Worm (Caenorhabditis elegans) whole organism, mixed stage, embryonic: ENCODE data around the gene shw-3.

Experiments used
- M03D4.4 ChIP-seq: sonication (generic microtip); optimal IDR thresholded peaks from 2 replicates; lab custom pipeline; 2017; ENCODE audit warnings: mild to moderate bottlenecking, missing genetic modification characterization, missing compliant biosample characterization
- bed-3 ChIP-seq: fragments of 200-800 bp; sonication (Bioruptor generic); optimal IDR thresholded peaks from 3 replicates; lab custom pipeline; 2018; ENCODE audit warnings: mild to moderate bottlenecking, missing genetic modification characterization, moderate library complexity, missing compliant biosample characterization
- blmp-1 ChIP-seq: fragments of 150-350 bp; optimal IDR thresholded peaks from 2 replicates; lab custom pipeline; 2014; ENCODE audit warnings: missing biosample characterization, missing genetic modification characterization
- ceh-39 ChIP-seq: fragments of 150-350 bp; optimal IDR thresholded peaks from 2 replicates; lab custom pipeline; 2014; ENCODE audit warnings: missing biosample characterization, missing genetic modification characterization
- ceh-43 ChIP-seq: fragments of 200-800 bp; sonication (Bioruptor generic); optimal IDR thresholded peaks from 2 replicates; lab custom pipeline; 2018; ENCODE audit warnings: mild to moderate bottlenecking, missing genetic modification characterization, moderate library complexity, missing compliant biosample characterization
- ceh-83 ChIP-seq: fragments of 200-800 bp; sonication (Bioruptor generic); optimal IDR thresholded peaks from 2 replicates; lab custom pipeline; 2018; ENCODE audit warnings: mild to moderate bottlenecking, missing genetic modification characterization, missing compliant biosample characterization
- ces-1 ChIP-seq: fragments of 150-350 bp; optimal IDR thresholded peaks from 2 replicates; lab custom pipeline; 2014; ENCODE audit warnings: missing biosample characterization, missing genetic modification reagents, missing genetic modification characterization
- cnd-1 ChIP-seq: fragments of 200-800 bp; sonication (Bioruptor generic); optimal IDR thresholded peaks from 2 replicates; lab custom pipeline; 2018; ENCODE audit warnings: mild to moderate bottlenecking, missing genetic modification characterization, missing compliant biosample characterization
- drap-1 ChIP-seq: fragments of 200-800 bp; sonication (Bioruptor generic); optimal IDR thresholded peaks from 3 replicates; lab custom pipeline; 2018; ENCODE audit warnings: mild to moderate bottlenecking, missing genetic modification characterization, missing compliant biosample characterization
- elt-1 ChIP-seq: sonication (generic microtip); optimal IDR thresholded peaks from 2 replicates; lab custom pipeline; 2017; ENCODE audit warnings: missing genetic modification characterization, mild to moderate bottlenecking, missing compliant biosample characterization, antibody characterized with exemption, moderate library complexity, borderline replicate concordance; ENCODE audit not compliant: insufficient read depth
- elt-3 ChIP-seq: fragments of 150-350 bp; optimal IDR thresholded peaks from 2 replicates; lab custom pipeline; 2014; ENCODE audit warnings: missing biosample characterization, missing genetic modification characterization
- flh-1 ChIP-seq: fragments of 200-800 bp; sonication (Bioruptor generic); optimal IDR thresholded peaks from 2 replicates; lab custom pipeline; 2018; ENCODE audit warnings: mild to moderate bottlenecking, missing genetic modification characterization, moderate library complexity, missing compliant biosample characterization
- hlh-1 ChIP-seq: fragments of 150-350 bp; optimal IDR thresholded peaks from 2 replicates; lab custom pipeline; 2014; ENCODE audit warnings: missing biosample characterization, missing genetic modification reagents, missing genetic modification characterization
- lin-13 ChIP-seq: fragments of 150-350 bp; optimal IDR thresholded peaks from 2 replicates; lab custom pipeline; 2014; ENCODE audit warnings: missing biosample characterization, missing genetic modification characterization
- lin-32 ChIP-seq: fragments of 200-800 bp; sonication (Bioruptor generic); optimal IDR thresholded peaks from 2 replicates; lab custom pipeline; 2018; ENCODE audit warnings: mild to moderate bottlenecking, missing genetic modification characterization, missing compliant biosample characterization
- lsy-2 ChIP-seq: fragments of 150-350 bp; optimal IDR thresholded peaks from 2 replicates; lab custom pipeline; 2014; ENCODE audit warnings: missing biosample characterization, missing genetic modification characterization
- mls-2 ChIP-seq: sonication (generic microtip); optimal IDR thresholded peaks from 2 replicates; lab custom pipeline; 2016; ENCODE audit warnings: mild to moderate bottlenecking, missing genetic modification characterization, moderate library complexity, missing compliant biosample characterization
- nhr-28 ChIP-seq: fragments of 150-350 bp; optimal IDR thresholded peaks from 2 replicates; lab custom pipeline; 2014; ENCODE audit warnings: missing biosample characterization, missing genetic modification characterization
- nhr-76 ChIP-seq: sonication (generic microtip); optimal IDR thresholded peaks from 2 replicates; lab custom pipeline; 2017; ENCODE audit warnings: missing biosample characterization, missing genetic modification characterization
- pha-4 ChIP-seq: fragments of 150-350 bp; optimal IDR thresholded peaks from 2 replicates; lab custom pipeline; 2018; ENCODE audit warnings: missing biosample characterization, missing genetic modification reagents, missing genetic modification characterization
- sem-2 ChIP-seq: fragments of 200-800 bp; sonication (Bioruptor generic); optimal IDR thresholded peaks from 2 replicates; lab custom pipeline; 2018; ENCODE audit warnings: mild to moderate bottlenecking, missing genetic modification characterization, missing compliant biosample characterization
- snpc-4 ChIP-seq: fragments of 150-350 bp; optimal IDR thresholded peaks from 2 replicates; lab custom pipeline; 2014; ENCODE audit warnings: missing biosample characterization, missing genetic modification characterization
- sptf-1 ChIP-seq: sonication (generic microtip); optimal IDR thresholded peaks from 2 replicates; lab custom pipeline; 2017; ENCODE audit warnings: mild to moderate bottlenecking, missing genetic modification characterization, moderate library complexity, missing compliant biosample characterization
- tbx-8 ChIP-seq: fragments of 200-800 bp; sonication (Bioruptor generic); optimal IDR thresholded peaks from 2 replicates; lab custom pipeline; 2018; ENCODE audit warnings: mild to moderate bottlenecking, missing genetic modification characterization, moderate library complexity, missing compliant biosample characterization
- unc-120 ChIP-seq: sonication (generic microtip); optimal IDR thresholded peaks from 2 replicates; lab custom pipeline; 2017; ENCODE audit warnings: missing genetic modification characterization, missing compliant biosample characterization; ENCODE audit not compliant: poor library complexity, severe bottlenecking
- unc-39 ChIP-seq: fragments of 150-350 bp; optimal IDR thresholded peaks from 2 replicates; lab custom pipeline; 2014; ENCODE audit warnings: missing biosample characterization, missing genetic modification characterization
- unc-62 ChIP-seq: fragments of 150-350 bp; optimal IDR thresholded peaks from 2 replicates; lab custom pipeline; 2014; ENCODE audit warnings: missing biosample characterization, missing genetic modification reagents, missing genetic modification characterization
- zip-8 ChIP-seq: fragments of 150-350 bp; optimal IDR thresholded peaks from 2 replicates; lab custom pipeline; 2014; ENCODE audit warnings: missing biosample characterization, missing genetic modification characterization
- ztf-11 ChIP-seq: fragments of 150-350 bp; optimal IDR thresholded peaks from 2 replicates; lab custom pipeline; 2014; ENCODE audit warnings: missing biosample characterization, missing genetic modification characterization

shw-3 gene

ce11 chrV:12944229-12944628, 42.7 kb downstream of the shw-3 start, which contains the start of gene T16G1.3:
Gene T16G1.3, minus strand, starts transcription at chrV:12944329.
- TF ChIP-seq cnd-1 (tag; lab: Kevin White, UChicago) (no peak), ztf-11 (tag; lab: Kevin White, UChicago) (no peak), elt-1 (no peak), bed-3 (GFP tag; lab: Kevin White, UChicago) (no peak), sptf-1 (tag; lab: Kevin White, UChicago) (no peak), hlh-1 (tag; lab: Kevin White, UChicago) (no peak), ces-1 (GFP tag; lab: Kevin White, UChicago) (no peak), nhr-28 (tag; lab: Kevin White, UChicago) (no peak), unc-62 (no peak), ceh-83 (no peak), sem-2 (GFP tag; lab: Kevin White, UChicago) (no peak), ceh-43 (GFP tag; lab: Kevin White, UChicago) (no peak), unc-39 (no peak), nhr-76 (tag; lab: Kevin White, UChicago) (no peak), M03D4.4 (no peak), flh-1 (no peak), pha-4 (tag; lab: Kevin White, UChicago) (no peak), tbx-8 (GFP tag; lab: Kevin White, UChicago) (no peak)

ce11 chrV:12943399-12943798, 43.6 kb downstream of the shw-3 start:
- no peak for TF ChIP-seq zip-8 (tag; lab: Kevin White, UChicago)
- TF ChIP-seq drap-1 = no peak
- no peak for TF ChIP-seq lsy-2 (tag; lab: Kevin White, UChicago)
- TF ChIP-seq sem-2 (GFP tag; lab: Kevin White, UChicago) = no peak
- TF ChIP-seq tbx-8 (GFP tag; lab: Kevin White, UChicago) = no peak
- TF ChIP-seq mls-2 = no peak
- TF ChIP-seq M03D4.4 = no peak
- TF ChIP-seq elt-3 (tag; lab: Kevin White, UChicago) = no peak
- TF ChIP-seq ceh-39 = no peak

ce11 chrV:12941797-12942474, 45.0 kb downstream of the shw-3 start, which contains the start of gene T16G1.4:
Gene T16G1.4, minus strand, starts transcription at chrV:12941847.
- TF ChIP-seq blmp-1 (tag; lab: Kevin White, UChicago) (no peak), nhr-76 (tag; lab: Kevin White, UChicago) (no peak), ceh-39 (no peak), drap-1 (no peak), lsy-2 (tag; lab: Kevin White, UChicago) (no peak), tbx-8 (GFP tag; lab: Kevin White, UChicago) (no peak), lin-13 (no peak), unc-120 (no peak), sptf-1 (tag; lab: Kevin White, UChicago) (no peak), ceh-83 (no peak), flh-1 (no peak), pha-4 (tag; lab: Kevin White, UChicago) (no peak), snpc-4 (tag; lab: Kevin White, UChicago) (no peak), elt-3 (tag; lab: Kevin White, UChicago) (no peak)

ce11 chrV:12939434-12939833, 47.5 kb downstream of the shw-3 start, which contains the start of gene T16G1.5:
Gene T16G1.5, minus strand, starts transcription at chrV:12939552.
- TF ChIP-seq lin-32 (GFP tag; lab: Kevin White, UChicago) = no peak
- peak; percentile 39 for TF ChIP-seq zip-8 (tag; lab: Kevin White, UChicago)

- no peak for TF ChIP-seq hlh-1 (tag; lab: Kevin White, UChicago)
- no peak for TF ChIP-seq M03D4.4
- TF ChIP-seq flh-1 = no peak
- TF ChIP-seq ceh-43 (GFP tag; lab: Kevin White, UChicago) = no peak
- TF ChIP-seq lin-13 = no peak
- TF ChIP-seq cnd-1 (tag; lab: Kevin White, UChicago) = no peak
- no peak for TF ChIP-seq mls-2
- no peak for TF ChIP-seq elt-3 (tag; lab: Kevin White, UChicago)
- TF ChIP-seq ceh-83 = no peak
- no peak for TF ChIP-seq lsy-2 (tag; lab: Kevin White, UChicago)
- TF ChIP-seq, all 35 proteins: peak for 0
Observed at ce11 chrV:12937098-12937497, 49.9 kb downstream of the shw-3 start, which contains the start of gene T16G1.6. Gene T16G1.6, minus strand, starts transcription at chrV:12937174.
